Worm (Caenorhabditis elegans): ENCODE data around the gene srg-47.
A peak's percentile ranks its signal among the peaks of the same experiment; 100 is the strongest.

The srg-47 gene

DNA sequence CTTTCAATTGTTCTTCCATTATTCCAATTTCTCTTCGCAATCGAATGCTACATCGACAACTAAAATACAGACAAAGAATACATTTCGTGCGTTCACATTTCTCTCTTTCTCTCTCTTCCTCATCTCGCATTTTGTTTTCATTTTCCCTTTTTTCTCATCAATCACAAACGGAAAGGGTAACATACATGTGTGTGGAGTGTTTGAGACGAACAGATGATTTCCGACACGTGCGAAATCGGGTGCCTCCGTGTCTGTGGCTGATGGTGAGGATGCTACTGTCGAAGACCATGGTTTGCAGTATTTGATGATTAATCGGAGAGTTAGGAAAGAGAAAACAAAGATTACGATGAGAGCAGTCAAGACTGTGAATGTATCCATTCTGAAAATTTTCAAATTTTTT, 45.3 kb downstream of the srg-47 start, which contains the start of gene R02D5.9:
TSS of gene R02D5.9 (minus strand) at position 378 of the 400 bp plus-strand sequence.
- TF ChIP-seq cnd-1 (tag; optimal IDR thresholded peaks at IDR 0.05): no peak

DNA sequence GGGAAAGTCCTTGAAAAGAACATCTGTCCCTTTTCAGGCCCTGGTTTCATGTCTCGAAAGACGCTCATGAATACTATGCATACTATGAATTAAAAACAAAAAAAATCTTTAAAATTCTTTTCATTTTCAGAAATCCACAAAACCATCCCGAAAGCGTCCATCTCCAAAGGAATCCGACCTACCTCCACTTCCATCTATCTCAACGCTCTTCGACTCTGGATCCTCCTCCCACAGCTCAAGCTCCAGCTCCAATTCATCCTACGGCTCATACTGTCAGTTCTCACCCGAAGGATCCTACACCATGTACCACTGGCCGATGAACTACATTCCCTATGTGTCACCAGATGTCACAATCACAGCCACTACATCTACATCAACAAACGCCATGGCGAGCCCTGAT, 47.5 kb downstream of the srg-47 start:
- TF ChIP-seq elt-1 (tag; optimal IDR thresholded peaks at IDR 0.05; ENCODE audit: borderline replicate concordance, insufficient read depth) (no peak), drap-1 (GFP tag; optimal IDR thresholded peaks at IDR 0.05) (no peak), unc-39 (tag; optimal IDR thresholded peaks at IDR 0.05) (no peak), flh-1 (GFP tag; optimal IDR thresholded peaks at IDR 0.05) (no peak), unc-120 (tag; optimal IDR thresholded peaks at IDR 0.05; ENCODE audit: poor library complexity, severe bottlenecking) (no peak)

ce11 chrV:14508005-14508521, 48.0 kb downstream of the srg-47 start, which contains the start of gene R02D5.1:
TSS of gene R02D5.1 (plus strand) at chrV:14508249.
- peak; percentile 25 for TF ChIP-seq ces-1 (GFP tag; optimal IDR thresholded peaks at IDR 0.05)
- no peak for TF ChIP-seq ceh-39 (tag; optimal IDR thresholded peaks at IDR 0.05)
- peak; percentile 56 for TF ChIP-seq drap-1 (GFP tag; optimal IDR thresholded peaks at IDR 0.05)
- peak; percentile 71 for TF ChIP-seq ham-2 (GFP tag; optimal IDR thresholded peaks at IDR 0.05)
- peak; percentile 19 for TF ChIP-seq elt-1 (tag; optimal IDR thresholded peaks at IDR 0.05; ENCODE audit: borderline replicate concordance, insufficient read depth)
- no peak for TF ChIP-seq mep-1 (tag; optimal IDR thresholded peaks at IDR 0.05)
- no peak for TF ChIP-seq nhr-28 (tag; optimal IDR thresholded peaks at IDR 0.05)
- peak; percentile 95 for TF ChIP-seq blmp-1 (tag; optimal IDR thresholded peaks at IDR 0.05)
- TF ChIP-seq cnd-1 (tag; optimal IDR thresholded peaks at IDR 0.05): peak; percentile 34
- TF ChIP-seq nhr-2 (tag; optimal IDR thresholded peaks at IDR 0.05): peak; percentile 2

DNA sequence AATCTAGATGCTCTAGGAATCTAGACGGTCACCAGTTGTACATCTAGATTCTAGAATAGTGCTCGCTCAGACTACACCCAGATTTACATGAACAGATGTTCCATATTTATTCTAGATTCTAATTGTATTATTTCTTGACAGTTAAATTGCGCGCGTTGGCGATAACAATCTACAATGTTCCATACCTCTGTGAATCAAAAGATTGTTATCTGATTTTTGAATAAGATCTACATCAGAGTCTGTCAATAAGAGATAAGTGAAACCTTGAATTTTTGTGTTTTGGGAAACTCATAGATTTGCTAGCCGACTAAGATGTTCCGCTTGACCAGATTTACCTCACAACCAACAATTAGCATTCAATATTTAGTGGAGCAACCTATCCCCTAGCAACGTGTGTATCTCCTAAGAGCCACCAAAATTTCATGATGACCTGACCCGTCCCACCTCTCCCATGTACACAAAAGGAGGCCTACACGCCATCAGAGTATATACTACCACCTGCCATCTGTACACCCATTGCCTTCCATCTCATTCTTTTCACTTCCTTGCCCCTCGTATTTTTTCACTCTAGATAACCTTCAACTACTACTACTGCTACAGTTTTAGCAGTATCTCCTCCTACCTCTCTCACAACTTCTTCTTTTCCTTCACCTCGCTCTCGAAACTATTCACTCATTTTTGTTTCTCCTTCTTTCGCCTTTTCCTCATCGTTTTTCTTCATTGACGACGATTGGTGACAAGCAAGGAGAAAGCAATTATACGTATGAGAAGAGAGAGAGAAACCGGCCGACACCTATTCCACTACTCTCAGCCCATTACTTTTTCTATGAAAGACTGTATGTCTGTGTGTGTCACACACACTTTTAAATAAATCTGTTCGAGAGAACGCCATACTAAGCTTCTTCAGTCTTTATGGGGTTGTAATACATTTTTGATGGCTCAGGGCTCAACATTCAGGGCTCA, 49.1 kb downstream of the srg-47 start:
- TF ChIP-seq drap-1 (GFP tag; optimal IDR thresholded peaks at IDR 0.05) (peak; percentile 66), nhr-2 (tag; optimal IDR thresholded peaks at IDR 0.05) (peak; percentile 53), tbx-8 (GFP tag; optimal IDR thresholded peaks at IDR 0.05) (no peak), ztf-11 (tag; optimal IDR thresholded peaks at IDR 0.05) (peak; percentile 46), unc-62 (GFP tag; optimal IDR thresholded peaks at IDR 0.05) (peak; percentile 68), elt-1 (tag; optimal IDR thresholded peaks at IDR 0.05; ENCODE audit: borderline replicate concordance, insufficient read depth) (peak; percentile 99), elt-3 (tag; optimal IDR thresholded peaks at IDR 0.05) (no peak), ces-1 (GFP tag; optimal IDR thresholded peaks at IDR 0.05) (peak; percentile 58), ham-2 (GFP tag; optimal IDR thresholded peaks at IDR 0.05) (peak; percentile 57)

ce11 chrV:14505745-14506214, 50.3 kb downstream of the srg-47 start:
- no peak for TF ChIP-seq unc-120 (tag; optimal IDR thresholded peaks at IDR 0.05; ENCODE audit: poor library complexity, severe bottlenecking)
- peak; percentile 30 for TF ChIP-seq sptf-1 (tag; optimal IDR thresholded peaks at IDR 0.05)
- no peak for TF ChIP-seq snpc-4 (tag; optimal IDR thresholded peaks at IDR 0.05)
- TF ChIP-seq ceh-83 (GFP tag; optimal IDR thresholded peaks at IDR 0.05): no peak
- TF ChIP-seq lin-13 (tag; optimal IDR thresholded peaks at IDR 0.05): no peak
- peak; percentile 7 for TF ChIP-seq sem-2 (GFP tag; optimal IDR thresholded peaks at IDR 0.05)
- no peak for TF ChIP-seq ces-1 (GFP tag; optimal IDR thresholded peaks at IDR 0.05)
- TF ChIP-seq elt-1 (tag; optimal IDR thresholded peaks at IDR 0.05; ENCODE audit: borderline replicate concordance, insufficient read depth): peak; percentile 92
- no peak for TF ChIP-seq mep-1 (tag; optimal IDR thresholded peaks at IDR 0.05)
- TF ChIP-seq ham-2 (GFP tag; optimal IDR thresholded peaks at IDR 0.05): peak; percentile 95
- no peak for TF ChIP-seq nhr-76 (tag; optimal IDR thresholded peaks at IDR 0.05)
- TF ChIP-seq M03D4.4 (tag; optimal IDR thresholded peaks at IDR 0.05): no peak
- TF ChIP-seq nhr-12 (tag; optimal IDR thresholded peaks at IDR 0.05): no peak
- TF ChIP-seq lin-32 (GFP tag; optimal IDR thresholded peaks at IDR 0.05): no peak
- TF ChIP-seq unc-39 (tag; optimal IDR thresholded peaks at IDR 0.05): no peak
- no peak for TF ChIP-seq nhr-2 (tag; optimal IDR thresholded peaks at IDR 0.05)
- peak; percentile 14 for TF ChIP-seq elt-3 (tag; optimal IDR thresholded peaks at IDR 0.05)
- TF ChIP-seq blmp-1 (tag; optimal IDR thresholded peaks at IDR 0.05): no peak
- no peak for TF ChIP-seq bed-3 (GFP tag; optimal IDR thresholded peaks at IDR 0.05)
- no peak for TF ChIP-seq mls-2 (tag; optimal IDR thresholded peaks at IDR 0.05)
- no peak for TF ChIP-seq tbx-8 (GFP tag; optimal IDR thresholded peaks at IDR 0.05)
- peak; percentile 15 for TF ChIP-seq cnd-1 (tag; optimal IDR thresholded peaks at IDR 0.05)
- TF ChIP-seq nhr-28 (tag; optimal IDR thresholded peaks at IDR 0.05): no peak
- TF ChIP-seq ceh-39 (tag; optimal IDR thresholded peaks at IDR 0.05): no peak
- TF ChIP-seq nhr-237 (tag; optimal IDR thresholded peaks at IDR 0.05): no peak
- no peak for TF ChIP-seq unc-62 (GFP tag; optimal IDR thresholded peaks at IDR 0.05)
- TF ChIP-seq ceh-43 (GFP tag; optimal IDR thresholded peaks at IDR 0.05): no peak
- TF ChIP-seq ztf-11 (tag; optimal IDR thresholded peaks at IDR 0.05): no peak
- TF ChIP-seq flh-1 (GFP tag; optimal IDR thresholded peaks at IDR 0.05): no peak
- no peak for TF ChIP-seq pha-4 (tag; optimal IDR thresholded peaks at IDR 0.05)
- TF ChIP-seq zip-8 (tag; optimal IDR thresholded peaks at IDR 0.05): no peak
- TF ChIP-seq drap-1 (GFP tag; optimal IDR thresholded peaks at IDR 0.05): peak; percentile 62
- TF ChIP-seq mab-5 (tag; optimal IDR thresholded peaks at IDR 0.05): no peak
- no peak for TF ChIP-seq lsy-2 (tag; optimal IDR thresholded peaks at IDR 0.05)
- TF ChIP-seq hlh-1 (tag; optimal IDR thresholded peaks at IDR 0.05): no peak
